Fruit fly (Drosophila melanogaster) whole organism, prepupa: ENCODE measurements around the gene mRpL13.
A peak's percentile ranks its signal among the peaks of the same experiment; 100 is the strongest.

Source experiments
- CG10631 ChIP-seq: fragments of 200-800 bp; sonication (Bioruptor generic); optimal IDR thresholded peaks from 2 replicates; lab custom pipeline; 2016; ENCODE audit warnings: missing biosample characterization, missing genetic modification characterization
- CG10669 ChIP-seq: fragments of 200-800 bp; sonication (Bioruptor generic); optimal IDR thresholded peaks from 3 replicates; lab custom pipeline; 2018; ENCODE audit warnings: missing biosample characterization, mild to moderate bottlenecking, missing genetic modification characterization, moderate library complexity
- CG11294 ChIP-seq: fragments of 200-800 bp; sonication (Bioruptor generic); IDR thresholded peaks from 2 replicates; pipeline ENCODE4 v1.3.6; 2022; ENCODE audit warnings: missing biosample characterization, missing genetic modification characterization
- CG11902 ChIP-seq: fragments of 200-800 bp; sonication (Bioruptor generic); optimal IDR thresholded peaks from 3 replicates; lab custom pipeline; 2016; ENCODE audit warnings: missing biosample characterization, missing genetic modification characterization
- CG1621 ChIP-seq: fragments of 200-800 bp; sonication (Bioruptor generic); optimal IDR thresholded peaks from 3 replicates; lab custom pipeline; 2018; ENCODE audit warnings: missing biosample characterization, mild to moderate bottlenecking, missing genetic modification characterization
- CG16779 ChIP-seq: fragments of 200-800 bp; sonication (Bioruptor generic); optimal IDR thresholded peaks from 3 replicates; lab custom pipeline; 2017; ENCODE audit warnings: missing biosample characterization, mild to moderate bottlenecking, missing genetic modification characterization
- CG31627 ChIP-seq: fragments of 200-800 bp; sonication (Bioruptor generic); optimal IDR thresholded peaks from 3 replicates; lab custom pipeline; 2016; ENCODE audit warnings: missing biosample characterization, missing genetic modification characterization
- CG32006 ChIP-seq: fragments of 200-800 bp; sonication (Bioruptor generic); optimal IDR thresholded peaks from 3 replicates; lab custom pipeline; 2017; ENCODE audit warnings: missing biosample characterization, mild to moderate bottlenecking, missing genetic modification characterization
- CG34406 ChIP-seq: fragments of 200-800 bp; sonication (Bioruptor generic); optimal IDR thresholded peaks from 3 replicates; lab custom pipeline; 2016; ENCODE audit warnings: missing biosample characterization, missing genetic modification characterization
- CG3919 ChIP-seq: fragments of 200-800 bp; sonication (Bioruptor generic); optimal IDR thresholded peaks from 3 replicates; lab custom pipeline; 2016; ENCODE audit warnings: missing biosample characterization, missing genetic modification characterization
- CG4318 ChIP-seq: fragments of 200-800 bp; sonication (Bioruptor generic); optimal IDR thresholded peaks from 3 replicates; lab custom pipeline; 2017; ENCODE audit warnings: missing biosample characterization, mild to moderate bottlenecking, missing genetic modification characterization
- CG6163 ChIP-seq: fragments of 200-800 bp; sonication (Bioruptor generic); IDR thresholded peaks from 3 replicates; pipeline ENCODE4 v1.3.6; 2022; ENCODE audit warnings: missing biosample characterization, missing genetic modification characterization
- CG6276 ChIP-seq: fragments of 200-800 bp; sonication (Bioruptor generic); optimal IDR thresholded peaks from 2 replicates; lab custom pipeline; 2017; ENCODE audit warnings: missing biosample characterization, mild to moderate bottlenecking, missing genetic modification characterization
- CG6808 ChIP-seq: fragments of 200-800 bp; sonication (Bioruptor generic); optimal IDR thresholded peaks from 3 replicates; lab custom pipeline; 2017; ENCODE audit warnings: missing biosample characterization, missing genetic modification characterization, mild to moderate bottlenecking, moderate library complexity, missing genetic modification reagents
- CG6854 ChIP-seq: fragments of 200-800 bp; sonication (Bioruptor generic); optimal IDR thresholded peaks from 2 replicates; lab custom pipeline; 2017; ENCODE audit warnings: missing biosample characterization, mild to moderate bottlenecking, missing genetic modification characterization
- CG7368 ChIP-seq: fragments of 200-800 bp; sonication (Bioruptor generic); optimal IDR thresholded peaks from 3 replicates; lab custom pipeline; 2016; ENCODE audit warnings: missing biosample characterization, missing genetic modification characterization
- CG8319 ChIP-seq: fragments of 200-800 bp; sonication (Bioruptor generic); optimal IDR thresholded peaks from 3 replicates; lab custom pipeline; 2016; ENCODE audit warnings: missing biosample characterization, missing genetic modification characterization
- CG8632 ChIP-seq: fragments of 200-800 bp; sonication (Bioruptor generic); optimal IDR thresholded peaks from 3 replicates; lab custom pipeline; 2016; ENCODE audit warnings: missing biosample characterization, missing genetic modification characterization
- CG9139 ChIP-seq: fragments of 200-800 bp; sonication (Bioruptor generic); optimal IDR thresholded peaks from 3 replicates; lab custom pipeline; 2017; ENCODE audit warnings: missing biosample characterization, mild to moderate bottlenecking, missing genetic modification characterization
- Eip75B ChIP-seq: fragments of 200-800 bp; sonication (Bioruptor generic); optimal IDR thresholded peaks from 3 replicates; lab custom pipeline; 2016; ENCODE audit warnings: missing biosample characterization, missing genetic modification characterization
- Eip78C ChIP-seq: fragments of 200-800 bp; sonication (Bioruptor generic); peaks from one replicate; lab custom pipeline; 2016; ENCODE audit warnings: missing biosample characterization, missing genetic modification characterization
- Eip93F ChIP-seq: fragments of 200-800 bp; sonication (Bioruptor generic); optimal IDR thresholded peaks from 2 replicates; lab custom pipeline; 2016; ENCODE audit warnings: missing biosample characterization, mild to moderate bottlenecking, missing genetic modification characterization
- Ets21C ChIP-seq: fragments of 200-800 bp; sonication (Bioruptor generic); optimal IDR thresholded peaks from 3 replicates; lab custom pipeline; 2016; ENCODE audit warnings: missing biosample characterization, missing genetic modification characterization
- Ets96B ChIP-seq: fragments of 200-800 bp; optimal IDR thresholded peaks from 2 replicates; lab custom pipeline; 2019; ENCODE audit warnings: missing biosample characterization, mild to moderate bottlenecking, missing genetic modification characterization, moderate library complexity
- Gug ChIP-seq: fragments of 200-800 bp; sonication (Bioruptor generic); IDR thresholded peaks from 2 replicates; pipeline ENCODE4 v1.3.6; 2022; ENCODE audit warnings: missing biosample characterization, missing genetic modification characterization
- Hr38 ChIP-seq: sonication (Bioruptor generic); optimal IDR thresholded peaks from 2 replicates; lab custom pipeline; 2016; ENCODE audit warnings: missing biosample characterization, missing genetic modification characterization
- Hr39 ChIP-seq: fragments of 200-800 bp; sonication (Bioruptor generic); optimal IDR thresholded peaks from 2 replicates; lab custom pipeline; 2016; ENCODE audit warnings: missing biosample characterization, missing genetic modification characterization
- Lpt ChIP-seq: fragments of 200-800 bp; sonication (Bioruptor generic); optimal IDR thresholded peaks from 3 replicates; lab custom pipeline; 2016; ENCODE audit warnings: missing biosample characterization, missing genetic modification characterization
- Met ChIP-seq: fragments of 200-800 bp; sonication (Bioruptor generic); optimal IDR thresholded peaks from 3 replicates; lab custom pipeline; 2016; ENCODE audit warnings: missing biosample characterization, missing genetic modification characterization
- Smox ChIP-seq: fragments of 200-800 bp; sonication (Bioruptor generic); optimal IDR thresholded peaks from 3 replicates; lab custom pipeline; 2016; ENCODE audit warnings: missing biosample characterization, missing genetic modification characterization
- Sox102F ChIP-seq: fragments of 200-800 bp; sonication (Bioruptor generic); optimal IDR thresholded peaks from 2 replicates; lab custom pipeline; 2016; ENCODE audit warnings: missing biosample characterization, mild to moderate bottlenecking, missing genetic modification characterization
- Sox14 ChIP-seq: fragments of 200-800 bp; sonication (Bioruptor generic); optimal IDR thresholded peaks from 3 replicates; lab custom pipeline; 2016; ENCODE audit warnings: missing biosample characterization, missing genetic modification characterization
- achi ChIP-seq: fragments of 200-800 bp; sonication (Bioruptor generic); optimal IDR thresholded peaks from 3 replicates; lab custom pipeline; 2016; ENCODE audit warnings: missing biosample characterization, missing genetic modification characterization
- acj6 ChIP-seq: fragments of 200-800 bp; sonication (Bioruptor generic); optimal IDR thresholded peaks from 3 replicates; lab custom pipeline; 2016; ENCODE audit warnings: missing biosample characterization, missing genetic modification characterization
- cyc ChIP-seq: fragments of 200-800 bp; sonication (Bioruptor generic); optimal IDR thresholded peaks from 3 replicates; lab custom pipeline; 2016; ENCODE audit warnings: missing biosample characterization, missing genetic modification characterization
- dac ChIP-seq: fragments of 200-800 bp; sonication (Bioruptor generic); optimal IDR thresholded peaks from 2 replicates; lab custom pipeline; 2017; ENCODE audit warnings: missing biosample characterization, mild to moderate bottlenecking, missing genetic modification characterization
- dsx ChIP-seq: fragments of 200-800 bp; optimal IDR thresholded peaks from 3 replicates; lab custom pipeline; 2019; ENCODE audit warnings: missing biosample characterization, mild to moderate bottlenecking, missing genetic modification characterization, moderate library complexity; ENCODE audit not compliant: poor library complexity, severe bottlenecking
- eg ChIP-seq: fragments of 200-800 bp; sonication (Bioruptor generic); IDR thresholded peaks from 3 replicates; pipeline ENCODE4 v1.3.6; 2022; ENCODE audit warnings: missing biosample characterization, missing genetic modification characterization
- esn ChIP-seq: fragments of 200-800 bp; sonication (Bioruptor generic); optimal IDR thresholded peaks from 2 replicates; lab custom pipeline; 2016; ENCODE audit warnings: missing biosample characterization, mild to moderate bottlenecking, missing genetic modification characterization, moderate library complexity
- fd59A ChIP-seq: fragments of 200-800 bp; sonication (Bioruptor generic); optimal IDR thresholded peaks from 2 replicates; lab custom pipeline; 2017; ENCODE audit warnings: missing biosample characterization, mild to moderate bottlenecking, missing genetic modification characterization, missing genetic modification reagents
- fd85E ChIP-seq: fragments of 200-800 bp; sonication (Bioruptor generic); optimal IDR thresholded peaks from 3 replicates; lab custom pipeline; 2016; ENCODE audit warnings: missing biosample characterization, missing genetic modification characterization
- fkh ChIP-seq: fragments of 200-800 bp; sonication (Bioruptor generic); optimal IDR thresholded peaks from 3 replicates; lab custom pipeline; 2017; ENCODE audit warnings: missing biosample characterization, mild to moderate bottlenecking, missing genetic modification characterization, moderate library complexity
- lz ChIP-seq: fragments of 200-800 bp; sonication (Bioruptor generic); optimal IDR thresholded peaks from 3 replicates; lab custom pipeline; 2016; ENCODE audit warnings: missing biosample characterization, missing genetic modification characterization
- net ChIP-seq: fragments of 200-800 bp; sonication (Bioruptor generic); optimal IDR thresholded peaks from 3 replicates; lab custom pipeline; 2016; ENCODE audit warnings: missing biosample characterization, missing genetic modification characterization
- salr ChIP-seq, 2 experiments: fragments of 200-800 bp; sonication (Bioruptor generic); optimal IDR thresholded peaks; 3 replicates each; lab custom pipeline; 2016 to 2018; ENCODE audit warnings: missing biosample characterization in 2 of 2, missing genetic modification characterization in 2 of 2, mild to moderate bottlenecking in 1 of 2
- spab ChIP-seq: fragments of 200-800 bp; sonication (Bioruptor generic); optimal IDR thresholded peaks from 2 replicates; lab custom pipeline; 2017; ENCODE audit warnings: missing biosample characterization, mild to moderate bottlenecking, missing genetic modification characterization, missing genetic modification reagents
- ss ChIP-seq, 2 experiments: fragments of 200-800 bp; sonication (Bioruptor generic); optimal IDR thresholded peaks; 2 replicates in 1 of 2; 3 replicates in 1 of 2; lab custom pipeline; 2017 to 2018; ENCODE audit warnings: mild to moderate bottlenecking in 2 of 2, missing biosample characterization in 2 of 2, missing genetic modification characterization in 2 of 2, moderate library complexity in 1 of 2
- svp ChIP-seq: fragments of 200-800 bp; sonication (Bioruptor generic); peaks from one replicate; lab custom pipeline; 2016; ENCODE audit warnings: missing biosample characterization, missing genetic modification characterization
- topi ChIP-seq: fragments of 200-800 bp; sonication (Bioruptor generic); optimal IDR thresholded peaks from 3 replicates; lab custom pipeline; 2016; ENCODE audit warnings: missing biosample characterization, missing genetic modification characterization
- vri ChIP-seq: fragments of 200-800 bp; sonication (Bioruptor generic); optimal IDR thresholded peaks from 3 replicates; lab custom pipeline; 2016; ENCODE audit warnings: missing biosample characterization, mild to moderate bottlenecking, missing genetic modification characterization

mRpL13 gene

dm6 chr2L:18830587-18831528, 28.2 kb downstream of the mRpL13 start, which contains the start of the genes CG17597 and ScpX:
CG17597 (minus strand) TSS chr2L:18831153.
ScpX (plus strand) TSS chr2L:18831229.
- peak; percentile 65 for TF ChIP-seq lz (GFP tag; lab: Kevin White, UChicago)
- peak; percentile 65 for TF ChIP-seq achi
- TF ChIP-seq ss (GFP tag; optimal IDR thresholded peaks at IDR 0.05; lab: Kevin White, UChicago), result peak; percentile 54 to 59
- TF ChIP-seq Met (GFP tag; lab: Kevin White, UChicago), result peak; percentile 67
- TF ChIP-seq dsx (GFP tag; lab: Kevin White, UChicago), result peak; percentile 16
- peak; percentile 11 for TF ChIP-seq CG8632 (GFP tag; lab: Kevin White, UChicago)
- no peak for TF ChIP-seq fd85E
- TF ChIP-seq Sox14 (GFP tag; lab: Kevin White, UChicago), result peak; percentile 71
- TF ChIP-seq CG10631 (GFP tag; lab: Kevin White, UChicago), result peak; percentile 78
- peak; percentile 17 for TF ChIP-seq CG6276
- TF ChIP-seq CG6163 (GFP tag; lab: Robert Waterston, UW), result no peak; the same call in 2 of the 3 replicates
- peak; percentile 76 for TF ChIP-seq esn (GFP tag; lab: Kevin White, UChicago)
- no peak for TF ChIP-seq Ets21C (GFP tag; lab: Kevin White, UChicago)
- TF ChIP-seq svp (GFP tag; lab: Kevin White, UChicago), result peak; percentile 97
- peak; percentile 69 for TF ChIP-seq Eip78C (GFP tag; lab: Kevin White, UChicago)
- no peak for TF ChIP-seq CG7368
- peak; percentile 4 for TF ChIP-seq dac (GFP tag; lab: Kevin White, UChicago)
- TF ChIP-seq CG11902 (GFP tag; lab: Kevin White, UChicago), result peak; percentile 28
- peak; percentile 62 for TF ChIP-seq Ets96B
- peak; percentile 66 for TF ChIP-seq Eip75B (GFP tag; lab: Kevin White, UChicago)
- TF ChIP-seq Smox (GFP tag; lab: Kevin White, UChicago), result no peak
- peak; percentile 74 for TF ChIP-seq CG31627
- TF ChIP-seq CG11294 (GFP tag; lab: Robert Waterston, UW), result no peak
- TF ChIP-seq CG4318 (GFP tag; lab: Kevin White, UChicago), result no peak
- TF ChIP-seq CG34406, result peak; percentile 18
- TF ChIP-seq CG8319 (GFP tag; lab: Kevin White, UChicago), result peak; percentile 38
- TF ChIP-seq cyc (GFP tag; lab: Kevin White, UChicago), result peak; percentile 63
- no peak for TF ChIP-seq Gug (GFP tag; lab: Robert Waterston, UW)
- TF ChIP-seq Eip93F (GFP tag; lab: Kevin White, UChicago), result peak; percentile 71
- no peak for TF ChIP-seq acj6
- TF ChIP-seq fkh (GFP tag; lab: Kevin White, UChicago), result peak; percentile 94
- TF ChIP-seq Hr39, result peak; percentile 73
- TF ChIP-seq Lpt (GFP tag; lab: Kevin White, UChicago), result no peak
- peak; percentile 5 for TF ChIP-seq fd59A (GFP tag; lab: Kevin White, UChicago)
- TF ChIP-seq CG10669 (GFP tag; lab: Kevin White, UChicago), result peak; percentile 40
- TF ChIP-seq spab, result no peak
- peak; percentile 23 for TF ChIP-seq CG1621 (tag; lab: Kevin White, UChicago)
- TF ChIP-seq topi (GFP tag; lab: Kevin White, UChicago), result peak; percentile 52
- TF ChIP-seq CG3919 (GFP tag; lab: Kevin White, UChicago), result peak; percentile 46
- TF ChIP-seq Hr38 (GFP tag; lab: Kevin White, UChicago), result no peak
- 0 out of 3 replicates have a peak, but pooled peaks have one; percentile 17 for TF ChIP-seq eg (GFP tag; lab: Robert Waterston, UW)
- TF ChIP-seq CG16779 (tag; lab: Kevin White, UChicago), result peak; percentile 64
- TF ChIP-seq net, result no peak
- TF ChIP-seq CG32006 (GFP tag; lab: Kevin White, UChicago), result peak; percentile 60
- TF ChIP-seq CG9139 (GFP tag; lab: Kevin White, UChicago), result peak; percentile 25
- peak; percentile 57 for TF ChIP-seq Sox102F (GFP tag; lab: Kevin White, UChicago)
- peak; percentile 54 for TF ChIP-seq CG6854 (GFP tag; lab: Kevin White, UChicago)
- peak; percentile 18 to 56 for TF ChIP-seq salr (GFP tag; optimal IDR thresholded peaks at IDR 0.05; lab: Kevin White, UChicago)
- TF ChIP-seq CG6808, result peak; percentile 48
- TF ChIP-seq vri (GFP tag; lab: Kevin White, UChicago), result peak; percentile 22
